Fruit fly (Drosophila melanogaster): Measurements from ENCODE around the gene MED30.

The MED30 gene

DNA sequence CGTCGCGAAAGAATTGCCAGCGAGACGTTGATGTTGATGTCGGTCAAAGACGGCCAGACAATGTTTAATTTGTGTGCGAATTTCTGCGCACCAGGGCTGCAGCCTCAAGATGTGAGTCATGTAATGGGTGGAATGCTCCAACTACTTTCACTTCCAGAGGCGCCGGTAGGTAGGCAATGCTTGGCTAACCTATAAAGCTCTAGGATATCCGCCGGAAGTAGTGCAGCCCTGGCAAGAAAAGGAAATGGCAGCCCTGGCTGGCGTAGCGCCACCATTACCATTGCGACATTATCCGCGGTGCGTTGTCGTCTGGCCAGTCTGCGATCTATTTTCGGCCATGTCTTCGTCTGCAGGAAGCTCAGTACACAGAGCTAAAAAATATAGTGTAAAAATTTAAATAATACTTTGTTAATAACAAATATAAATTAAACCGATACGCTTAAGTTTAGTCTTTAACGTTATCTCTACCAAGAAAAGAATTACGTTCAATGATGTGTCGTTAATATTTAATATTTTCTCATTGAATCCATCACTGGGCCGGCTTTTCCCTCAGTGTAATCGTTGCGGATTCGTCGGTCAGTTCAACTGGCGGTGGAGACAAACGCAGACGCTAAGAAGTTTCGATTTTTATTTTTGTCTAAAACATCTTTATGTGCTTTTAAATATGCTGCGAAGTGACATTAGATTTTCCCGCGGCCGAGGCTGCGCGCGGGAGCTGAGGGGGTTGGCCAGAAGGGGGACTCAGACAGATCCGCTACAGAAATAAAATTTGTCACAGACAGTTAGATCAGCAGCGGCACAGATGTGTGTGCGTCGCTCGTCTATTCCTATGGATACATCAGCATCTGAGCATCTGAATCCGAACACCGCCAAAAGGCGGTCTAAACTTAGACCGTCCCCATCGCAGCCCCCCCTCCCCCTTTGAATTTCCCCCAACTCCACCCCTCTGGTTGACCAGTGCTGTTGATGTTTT is 42.0 kb downstream of the MED30 start (continued):
- TF ChIP-seq CG33557 (GFP tag; optimal IDR thresholded peaks at IDR 0.05) (peak; percentile 16), CG11093 (GFP tag; IDR thresholded peaks at IDR 0.05) (peak; percentile 78), lmd (GFP tag; IDR thresholded peaks at IDR 0.05) (peak; percentile 86), CG16813 (GFP tag; IDR thresholded peaks at IDR 0.05; ENCODE audit: partially characterized antibody) (no peak), CG5180 (GFP tag; optimal IDR thresholded peaks at IDR 0.05) (peak; percentile 60), CG12236 (GFP tag; optimal IDR thresholded peaks at IDR 0.05) (peak; percentile 47), CG1832 (GFP tag; optimal IDR thresholded peaks at IDR 0.05) (no peak), CG2712 (tag; optimal IDR thresholded peaks at IDR 0.05) (peak; percentile 50), Jarid2 (GFP tag; optimal IDR thresholded peaks at IDR 0.05) (peak; percentile 62), Awh (GFP tag; IDR thresholded peaks at IDR 0.05) (peak; percentile 82), HLH3B (GFP tag; IDR thresholded peaks at IDR 0.05) (peak; percentile 49), h (optimal IDR thresholded peaks at IDR 0.05) (no peak), oc (tag; optimal IDR thresholded peaks at IDR 0.05) (peak; percentile 18), zen (tag; optimal IDR thresholded peaks at IDR 0.05) (peak; percentile 44), CG6791 (GFP tag; IDR thresholded peaks at IDR 0.05; ENCODE audit: partially characterized antibody) (no peak), CG15601 (tag; optimal IDR thresholded peaks at IDR 0.05) (peak; percentile 27), Bteb2 (GFP tag; optimal IDR thresholded peaks at IDR 0.05) (no peak), Sry-β (GFP tag; optimal IDR thresholded peaks at IDR 0.05) (no peak), CG17829 (tag; optimal IDR thresholded peaks at IDR 0.05) (peak; percentile 7), Hr78 (GFP tag; optimal IDR thresholded peaks at IDR 0.05) (no peak), C15 (GFP tag; IDR thresholded peaks at IDR 0.05) (0 out of 3 replicates have a peak, but pooled peaks have one; percentile 28), CG10654 (GFP tag; optimal IDR thresholded peaks at IDR 0.05) (peak; percentile 48), ac (GFP tag; optimal IDR thresholded peaks at IDR 0.05) (peak; percentile 32), stc (GFP tag; IDR thresholded peaks at IDR 0.05) (peak; percentile 75), danr (GFP tag; IDR thresholded peaks at IDR 0.05) (peak; percentile 60), tx (GFP tag; optimal IDR thresholded peaks at IDR 0.05) (no peak), Dbx (GFP tag; IDR thresholded peaks at IDR 0.05) (peak; percentile 79), Hey (tag; optimal IDR thresholded peaks at IDR 0.05) (peak; percentile 71), NC2β (GFP tag; optimal IDR thresholded peaks at IDR 0.05) (peak; percentile 15), MTF-1 (GFP tag; optimal IDR thresholded peaks at IDR 0.05; ENCODE audit: borderline replicate concordance) (peak; percentile 78), wek (GFP tag; optimal IDR thresholded peaks at IDR 0.05) (peak; percentile 75), CG18764 (GFP tag; optimal IDR thresholded peaks at IDR 0.05) (no peak), CG12219 (GFP tag; optimal IDR thresholded peaks at IDR 0.05) (peak; percentile 75), chif (GFP tag; optimal IDR thresholded peaks at IDR 0.05) (peak in 1 of 2 experiments; percentile 21), stwl (tag; optimal IDR thresholded peaks at IDR 0.05) (no peak), dpn (GFP tag; optimal IDR thresholded peaks at IDR 0.05) (peak; percentile 70 to 73), pho (GFP tag; optimal IDR thresholded peaks at IDR 0.05) (peak; percentile 13), CG17568 (GFP tag; optimal IDR thresholded peaks at IDR 0.05) (peak; percentile 54), PHDP (tag; optimal IDR thresholded peaks at IDR 0.05) (peak; percentile 57), sima (GFP tag; optimal IDR thresholded peaks at IDR 0.05) (no peak), CG1024 (GFP tag; IDR thresholded peaks at IDR 0.05) (peak; percentile 28; the same call in 1 of the 2 replicates), CG7839 (tag; optimal IDR thresholded peaks at IDR 0.05) (peak; percentile 71), CG18599 (GFP tag; optimal IDR thresholded peaks at IDR 0.05) (peak; percentile 77), CG12104 (GFP tag; optimal IDR thresholded peaks at IDR 0.05) (peak; percentile 60), Bgb (GFP tag; IDR thresholded peaks at IDR 0.05; ENCODE audit: partially characterized antibody) (no peak), NfI (GFP tag; optimal IDR thresholded peaks at IDR 0.05) (peak; percentile 76), Hr3 (GFP tag; optimal IDR thresholded peaks at IDR 0.05) (peak; percentile 48)

Measured in whole organism, embryonic.